Fruit fly (Drosophila melanogaster) whole organism: ENCODE data around the gene Cisd2.
A peak's percentile ranks its signal among the peaks of the same experiment; 100 is the strongest.

Experiments
- CG8478 ChIP-seq: fragments of >200 bp; optimal IDR thresholded peaks from 2 replicates; lab custom pipeline; 2018; ENCODE audit warnings: inconsistent platforms
- EcR ChIP-seq, 2 experiments: fragments of >200 bp; optimal IDR thresholded peaks; 2 replicates each; lab custom pipeline; 2017; ENCODE audit warnings: missing biosample characterization in 2 of 2, missing genetic modification characterization in 2 of 2, missing genetic modification reagents in 2 of 2
- pan ChIP-seq: fragments of >200 bp; optimal IDR thresholded peaks from 2 replicates; lab custom pipeline; 2017

- TF ChIP-seq pan (lab: Kevin White, UChicago): peak; percentile 1
- no peak for TF ChIP-seq CG8478
- peak in 1 of 2 experiments; percentile 12 for TF ChIP-seq EcR (GFP tag; optimal IDR thresholded peaks at IDR 0.05; lab: Kevin White, UChicago)
Observed at dm6 chr3R:29255963-29256527, 32.8 kb upstream of the Cisd2 start, which contains the start of gene CG45544.
